Fruit fly (Drosophila melanogaster) ovary, adult (tissue): ENCODE results near the gene CG2540.

Experiments
- CG17801 ChIP-seq: fragments of 200-800 bp; optimal IDR thresholded peaks from 2 replicates; lab custom pipeline; 2019; ENCODE audit warnings: missing biosample characterization, mild to moderate bottlenecking, missing genetic modification characterization, moderate library complexity; ENCODE audit not compliant: partially characterized antibody

The CG2540 gene

DNA sequence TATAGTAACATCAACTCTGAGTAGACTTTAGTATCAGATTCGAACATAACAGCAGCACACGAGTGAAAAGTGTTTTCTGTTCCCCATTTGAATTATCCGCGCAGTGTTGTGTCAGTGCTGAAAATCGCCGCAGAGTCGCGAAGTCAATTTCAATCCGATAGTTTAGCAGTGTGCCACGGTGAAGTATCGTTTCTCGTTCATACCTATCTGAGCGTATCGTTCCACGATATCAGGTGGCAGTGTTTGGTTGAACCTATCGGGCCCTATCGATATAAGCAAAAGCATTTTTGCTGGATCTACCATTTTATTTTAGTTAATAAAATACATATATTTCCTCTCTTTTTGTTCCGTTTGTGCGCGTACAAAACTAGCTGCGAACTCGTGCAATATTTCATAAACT lies 23.9 kb downstream of the CG2540 start, which contains the start of gene CkIalpha:
TSS of gene CkIalpha (plus strand) at position 53 of the 400 bp plus-strand sequence.
- TF ChIP-seq CG17801 (GFP tag; lab: Kevin White, UChicago): peak; percentile 45

dm6 chrX:12654288-12654729 lies 24.6 kb downstream of the CG2540 start:
- TF ChIP-seq CG17801 (GFP tag; lab: Kevin White, UChicago): peak; percentile 62

- TF ChIP-seq CG17801 (GFP tag; lab: Kevin White, UChicago): peak; percentile 38
Measured at dm6 chrX:12658400-12658998, 28.8 kb downstream of the CG2540 start.

DNA sequence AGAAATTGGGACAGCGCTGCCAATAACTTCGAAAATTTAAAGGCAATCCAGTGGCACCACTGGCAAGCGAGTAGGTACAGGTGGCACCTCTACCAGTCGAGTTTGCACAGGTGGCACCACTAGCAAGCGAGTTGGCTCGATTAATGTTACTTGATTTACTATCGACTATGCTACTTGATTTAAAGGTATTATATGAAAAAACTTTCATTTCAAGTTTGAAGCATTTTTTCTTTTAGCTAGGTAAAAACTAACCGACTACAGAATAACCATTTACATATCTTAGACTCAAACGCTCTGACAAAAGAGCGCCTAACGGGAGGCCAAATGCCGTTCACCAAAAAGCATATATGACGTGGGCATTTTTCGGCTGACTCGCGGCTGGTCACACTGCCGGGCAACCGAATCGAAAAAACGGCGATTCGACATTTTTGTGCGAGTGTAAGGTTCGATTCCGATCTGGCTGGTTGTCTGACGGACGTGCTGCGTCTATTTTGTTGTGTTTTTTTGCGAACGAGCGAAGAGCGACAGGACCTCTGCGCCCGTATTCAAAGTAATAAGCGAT lies 29.4 kb downstream of the CG2540 start, which contains the start of gene Tis11:
TSS of gene Tis11 (plus strand) at position 417 of the 562 bp plus-strand sequence.
- peak; percentile 40 for TF ChIP-seq CG17801 (GFP tag; lab: Kevin White, UChicago)

- peak; percentile 72 for TF ChIP-seq CG17801 (GFP tag; lab: Kevin White, UChicago)
Measured at dm6 chrX:12660030-12660630, 30.5 kb downstream of the CG2540 start.

dm6 chrX:12661435-12661949 lies 31.8 kb downstream of the CG2540 start:
- TF ChIP-seq CG17801 (GFP tag; lab: Kevin White, UChicago): peak; percentile 63

dm6 chrX:12662679-12663463 lies 33.2 kb downstream of the CG2540 start:
- peak; percentile 94 for TF ChIP-seq CG17801 (GFP tag; lab: Kevin White, UChicago)

- peak; percentile 27 for TF ChIP-seq CG17801 (GFP tag; lab: Kevin White, UChicago)
Measured at dm6 chrX:12663464-12663938, 33.8 kb downstream of the CG2540 start.

- TF ChIP-seq CG17801 (GFP tag; lab: Kevin White, UChicago): no peak
Measured at dm6 chrX:12664117-12664783, 34.6 kb downstream of the CG2540 start.

- peak; percentile 82 for TF ChIP-seq CG17801 (GFP tag; lab: Kevin White, UChicago)
Measured at dm6 chrX:12665112-12665795, 35.6 kb downstream of the CG2540 start.

- TF ChIP-seq CG17801 (GFP tag; lab: Kevin White, UChicago): no peak
Measured at dm6 chrX:12665796-12666338, 36.2 kb downstream of the CG2540 start.

DNA sequence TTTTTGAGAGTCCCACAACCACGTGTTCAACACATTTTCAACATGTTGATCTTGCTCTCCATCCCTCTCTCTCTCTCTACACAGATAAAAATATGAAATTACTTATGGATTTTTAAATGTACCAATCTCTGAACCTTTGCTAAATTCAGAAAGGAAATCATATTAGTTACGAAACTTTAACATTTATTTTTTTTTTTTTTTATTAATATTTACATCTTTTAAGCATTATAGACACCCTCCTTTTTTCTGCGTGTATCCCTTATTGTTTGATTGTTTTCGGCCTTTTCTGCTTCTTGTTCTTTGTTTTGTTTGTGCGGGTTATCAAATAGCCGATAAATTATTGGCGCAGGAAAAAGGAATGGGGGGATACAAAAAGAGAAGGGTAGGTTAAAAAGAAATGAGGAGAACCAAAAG lies 36.8 kb downstream of the CG2540 start:
- peak; percentile 95 for TF ChIP-seq CG17801 (GFP tag; lab: Kevin White, UChicago)

DNA sequence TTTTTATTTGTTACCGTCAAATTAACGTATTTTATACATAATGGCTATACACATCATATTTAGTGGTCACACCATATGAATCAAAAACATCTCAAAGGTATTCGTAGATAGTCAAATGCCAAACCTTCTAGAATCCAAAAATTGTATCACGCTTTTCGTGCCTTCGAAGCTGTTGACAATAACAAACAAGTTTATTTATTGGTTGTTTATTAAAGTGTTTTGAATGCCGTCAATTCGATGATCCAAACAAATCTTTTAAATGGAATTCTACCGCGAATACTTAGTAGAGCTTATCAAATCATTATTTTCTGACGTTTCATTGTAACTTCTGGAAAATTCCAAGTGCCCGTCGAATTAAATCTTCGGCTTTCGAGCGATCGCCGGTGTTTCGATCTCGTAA lies 37.3 kb downstream of the CG2540 start:
- TF ChIP-seq CG17801 (GFP tag; lab: Kevin White, UChicago): no peak
